Worm (Caenorhabditis elegans): ENCODE measurements around the gene fbxb-11.

ce11 chrII:1744183-1744582 lies 19.8 kb downstream of the fbxb-11 start, which contains the start of gene clec-19:
- TF ChIP-seq tbx-37 (GFP tag; conservative IDR thresholded peaks at IDR 0.05): no peak
- no peak for TF ChIP-seq sea-1 (GFP tag; conservative IDR thresholded peaks at IDR 0.05)
- TF ChIP-seq scrt-1 (GFP tag; IDR thresholded peaks at IDR 0.05): no peak
- TF ChIP-seq pes-1 (GFP tag; IDR thresholded peaks at IDR 0.05): no peak

Measured in whole organism, early embryonic.